Fruit fly (Drosophila melanogaster) whole organism, wandering third instar larva: ENCODE measurements around the gene verm.

ENCODE experiments used
- Abd-B ChIP-seq: fragments of >200 bp; optimal IDR thresholded peaks from 2 replicates; lab custom pipeline; 2017; ENCODE audit warnings: missing biosample characterization, missing genetic modification characterization
- Dfd ChIP-seq: fragments of >200 bp; optimal IDR thresholded peaks from 2 replicates; lab custom pipeline; 2017; ENCODE audit warnings: missing biosample characterization, missing genetic modification characterization
- HLH106 ChIP-seq: fragments of 200-800 bp; optimal IDR thresholded peaks from 3 replicates; lab custom pipeline; 2019; ENCODE audit warnings: missing biosample characterization, mild to moderate bottlenecking, missing genetic modification characterization, moderate library complexity
- Hr78 ChIP-seq: fragments of >200 bp; optimal IDR thresholded peaks from 2 replicates; lab custom pipeline; 2017; ENCODE audit warnings: missing biosample characterization, missing genetic modification characterization
- Hr83 ChIP-seq: fragments of 200-300 bp; sonication (Bioruptor generic); optimal IDR thresholded peaks from 2 replicates; lab custom pipeline; 2016; ENCODE audit warnings: missing biosample characterization, mild to moderate bottlenecking, missing genetic modification characterization, moderate library complexity; ENCODE audit not compliant: poor library complexity, severe bottlenecking
- br ChIP-seq: fragments of 200-800 bp; sonication (Bioruptor generic); optimal IDR thresholded peaks from 2 replicates; lab custom pipeline; 2016; ENCODE audit warnings: missing biosample characterization, missing genetic modification characterization
- brk ChIP-seq: fragments of 200-800 bp; sonication (Bioruptor generic); optimal IDR thresholded peaks from 2 replicates; lab custom pipeline; 2016; ENCODE audit warnings: missing biosample characterization, mild to moderate bottlenecking, missing genetic modification characterization
- ey ChIP-seq: fragments of 200-800 bp; sonication (Bioruptor generic); optimal IDR thresholded peaks from 2 replicates; lab custom pipeline; 2016; ENCODE audit warnings: missing biosample characterization, missing genetic modification characterization
- jim ChIP-seq: fragments of 175-275, 200-325 bp; sonication (Bioruptor generic); optimal IDR thresholded peaks from 2 replicates; lab custom pipeline; 2016; ENCODE audit warnings: missing biosample characterization, mild to moderate bottlenecking, missing genetic modification characterization
- psq ChIP-seq: fragments of 200-800 bp; sonication (Bioruptor generic); optimal IDR thresholded peaks from 3 replicates; lab custom pipeline; 2017; ENCODE audit warnings: missing biosample characterization, mild to moderate bottlenecking, missing genetic modification characterization, moderate library complexity
- rgr ChIP-seq: fragments of 200-800 bp; sonication (Bioruptor generic); optimal IDR thresholded peaks from 3 replicates; lab custom pipeline; 2016; ENCODE audit warnings: missing biosample characterization, mild to moderate bottlenecking, missing genetic modification characterization
- usp ChIP-seq: fragments of >200 bp; optimal IDR thresholded peaks from 2 replicates; lab custom pipeline; 2017; ENCODE audit warnings: missing biosample characterization, missing genetic modification characterization

- TF ChIP-seq Abd-B (GFP tag; lab: Kevin White, UChicago) = no peak
- no peak for TF ChIP-seq ey (GFP tag; lab: Kevin White, UChicago)
- TF ChIP-seq psq = no peak
- TF ChIP-seq usp (GFP tag; lab: Kevin White, UChicago) = no peak
- no peak for TF ChIP-seq Hr83 (GFP tag; lab: Kevin White, UChicago)
- no peak for TF ChIP-seq HLH106
- TF ChIP-seq brk = no peak
- TF ChIP-seq Dfd = no peak
- TF ChIP-seq jim (GFP tag; lab: Kevin White, UChicago) = no peak
- no peak for TF ChIP-seq br (GFP tag; lab: Kevin White, UChicago)
- TF ChIP-seq Hr78 (GFP tag; lab: Kevin White, UChicago) = no peak
- no peak for TF ChIP-seq rgr (GFP tag; lab: Kevin White, UChicago)
Measured at dm6 chr3L:19646292-19646691, 48.8 kb downstream of the verm start.
